Fruit fly (Drosophila melanogaster) whole organism, embryonic: ENCODE measurements around the gene pim.

Experiments used
- Asciz ChIP-seq: fragments of 200-800 bp; sonication (Bioruptor generic); optimal IDR thresholded peaks from 2 replicates; lab custom pipeline; 2017; ENCODE audit warnings: missing biosample characterization, mild to moderate bottlenecking, missing genetic modification characterization, missing genetic modification reagents
- C15 ChIP-seq: fragments of 200-800 bp; sonication (Bioruptor generic); IDR thresholded peaks from 3 replicates; pipeline ENCODE4 v1.3.6; 2022; ENCODE audit warnings: missing biosample characterization, missing genetic modification characterization
- CG10979 ChIP-seq: fragments of 200-800 bp; sonication (Bioruptor generic); optimal IDR thresholded peaks from 2 replicates; lab custom pipeline; 2018; ENCODE audit warnings: missing biosample characterization, mild to moderate bottlenecking, missing genetic modification characterization, moderate library complexity
- CG11695 ChIP-seq: fragments of 200-800 bp; sonication (Bioruptor generic); IDR thresholded peaks from 3 replicates; pipeline ENCODE4 v1.3.6; 2022; ENCODE audit warnings: missing biosample characterization, missing genetic modification characterization
- CG12071 ChIP-seq: fragments of 200-800 bp; sonication (Bioruptor generic); optimal IDR thresholded peaks from 3 replicates; lab custom pipeline; 2018; ENCODE audit warnings: missing biosample characterization, mild to moderate bottlenecking, missing genetic modification characterization
- CG12744 ChIP-seq: fragments of 200-800 bp; sonication (Bioruptor generic); optimal IDR thresholded peaks from 2 replicates; lab custom pipeline; 2016; ENCODE audit warnings: missing biosample characterization, missing genetic modification characterization
- CG12769 ChIP-seq: fragments of 200-800 bp; sonication (Bioruptor generic); optimal IDR thresholded peaks from 2 replicates; lab custom pipeline; 2019; ENCODE audit warnings: missing biosample characterization, mild to moderate bottlenecking, missing genetic modification characterization, moderate library complexity
- CG17359 ChIP-seq: fragments of 200-800 bp; sonication (Bioruptor generic); optimal IDR thresholded peaks from 3 replicates; lab custom pipeline; 2018; ENCODE audit warnings: missing biosample characterization, mild to moderate bottlenecking, missing genetic modification characterization, moderate library complexity
- CG18619 ChIP-seq: fragments of 200-800 bp; sonication (Bioruptor generic); optimal IDR thresholded peaks from 3 replicates; lab custom pipeline; 2017; ENCODE audit warnings: missing biosample characterization, mild to moderate bottlenecking, missing genetic modification characterization
- CG31388 ChIP-seq: fragments of 200-800 bp; sonication (Bioruptor generic); optimal IDR thresholded peaks from 2 replicates; lab custom pipeline; 2016; ENCODE audit warnings: missing biosample characterization, missing genetic modification characterization
- CG31441 ChIP-seq: fragments of 200-800 bp; sonication (Bioruptor generic); IDR thresholded peaks from 2 replicates; pipeline ENCODE4 v1.3.6; 2022; ENCODE audit warnings: missing biosample characterization, missing genetic modification characterization
- CG4617 ChIP-seq: fragments of 200-800 bp; sonication (Bioruptor generic); optimal IDR thresholded peaks from 3 replicates; lab custom pipeline; 2016; ENCODE audit warnings: missing biosample characterization, missing genetic modification characterization, borderline replicate concordance
- CG7372 ChIP-seq: fragments of 200-800 bp; sonication (Bioruptor generic); IDR thresholded peaks from 2 replicates; pipeline ENCODE4 v1.3.6; 2022; ENCODE audit warnings: missing biosample characterization, missing genetic modification characterization
- CG9609 ChIP-seq: fragments of 200-800 bp; sonication (Bioruptor generic); optimal IDR thresholded peaks from 3 replicates; lab custom pipeline; 2016; ENCODE audit warnings: missing biosample characterization, missing genetic modification characterization
- CG9727 ChIP-seq: fragments of 200-800 bp; sonication (Bioruptor generic); optimal IDR thresholded peaks from 3 replicates; lab custom pipeline; 2017; ENCODE audit warnings: missing biosample characterization, mild to moderate bottlenecking, missing genetic modification characterization
- CHES-1-like ChIP-seq: fragments of 200-800 bp; sonication (Bioruptor generic); optimal IDR thresholded peaks from 2 replicates; lab custom pipeline; 2016; ENCODE audit warnings: missing biosample characterization, missing genetic modification characterization
- Doc3 ChIP-seq: fragments of 200-800 bp; sonication (Bioruptor generic); IDR thresholded peaks from 3 replicates; pipeline ENCODE4 v1.3.6; 2022; ENCODE audit warnings: missing biosample characterization, missing genetic modification characterization; ENCODE audit not compliant: partially characterized antibody
- H2.0 ChIP-seq: fragments of 200-800 bp; sonication (Bioruptor generic); IDR thresholded peaks from 2 replicates; pipeline ENCODE4 v1.3.6; 2022; ENCODE audit warnings: missing biosample characterization, missing genetic modification characterization
- HLH54F ChIP-seq: fragments of 200-800 bp; sonication (Bioruptor generic); optimal IDR thresholded peaks from 3 replicates; lab custom pipeline; 2016; ENCODE audit warnings: missing biosample characterization, missing genetic modification characterization
- Jarid2 ChIP-seq: fragments of 200-800 bp; sonication (Bioruptor generic); optimal IDR thresholded peaks from 3 replicates; lab custom pipeline; 2017; ENCODE audit warnings: mild to moderate bottlenecking, missing biosample characterization, missing genetic modification reagents, missing genetic modification characterization
- Lpt ChIP-seq: fragments of >200 bp; optimal IDR thresholded peaks from 2 replicates; lab custom pipeline; 2018; ENCODE audit warnings: missing biosample characterization, missing genetic modification characterization
- Med ChIP-seq: fragments of 200-800 bp; sonication (Bioruptor generic); peaks from one replicate; lab custom pipeline; 2016; ENCODE audit warnings: missing biosample characterization, missing genetic modification characterization, mild to moderate bottlenecking, inconsistent platforms, moderate library complexity
- Meics ChIP-seq: fragments of 200-800 bp; sonication (Bioruptor generic); optimal IDR thresholded peaks from 2 replicates; lab custom pipeline; 2017; ENCODE audit warnings: missing biosample characterization, mild to moderate bottlenecking, missing genetic modification characterization
- NFAT ChIP-seq: fragments of 200-800 bp; sonication (Bioruptor generic); IDR thresholded peaks from 2 replicates; pipeline ENCODE4 v1.3.6; 2022; ENCODE audit warnings: missing biosample characterization, missing genetic modification characterization
- NK7.1 ChIP-seq: fragments of 200-800 bp; sonication (Bioruptor generic); optimal IDR thresholded peaks from 3 replicates; lab custom pipeline; 2016; ENCODE audit warnings: missing biosample characterization, missing genetic modification characterization
- Rfx ChIP-seq: fragments of 200-800 bp; sonication (Bioruptor generic); IDR thresholded peaks from 2 replicates; pipeline ENCODE4 v1.3.6; 2022; ENCODE audit warnings: missing biosample characterization, missing genetic modification characterization
- Tbp ChIP-seq: fragments of >200 bp; optimal IDR thresholded peaks from 2 replicates; lab custom pipeline; 2018; ENCODE audit warnings: missing biosample characterization, missing genetic modification characterization
- caup ChIP-seq: fragments of 200-800 bp; sonication (Bioruptor generic); optimal IDR thresholded peaks from 3 replicates; lab custom pipeline; 2017; ENCODE audit warnings: missing biosample characterization, mild to moderate bottlenecking, missing genetic modification characterization, moderate library complexity; ENCODE audit not compliant: severe bottlenecking
- chn ChIP-seq: fragments of 200-800 bp; sonication (Bioruptor generic); optimal IDR thresholded peaks from 2 replicates; lab custom pipeline; 2016; ENCODE audit warnings: missing biosample characterization, missing genetic modification characterization
- dpn ChIP-seq, 2 experiments: fragments of 200-800 bp; sonication (Bioruptor generic); optimal IDR thresholded peaks; 3 replicates each; lab custom pipeline; 2016; ENCODE audit warnings: missing biosample characterization in 2 of 2, missing genetic modification characterization in 2 of 2
- esg ChIP-seq: fragments of 200-800 bp; sonication (Bioruptor generic); conservative IDR thresholded peaks from 2 replicates; pipeline ENCODE4 v1.3.6; 2022; ENCODE audit warnings: missing biosample characterization, missing genetic modification characterization
- fru ChIP-seq: fragments of >200 bp; optimal IDR thresholded peaks from 2 replicates; lab custom pipeline; 2017
- gcm ChIP-seq: fragments of 200-800 bp; sonication (Bioruptor generic); optimal IDR thresholded peaks from 2 replicates; lab custom pipeline; 2019; ENCODE audit warnings: missing biosample characterization, mild to moderate bottlenecking, missing genetic modification characterization, moderate library complexity
- grau ChIP-seq: fragments of 200-800 bp; optimal IDR thresholded peaks from 3 replicates; lab custom pipeline; 2019; ENCODE audit warnings: missing biosample characterization, mild to moderate bottlenecking, missing genetic modification characterization, moderate library complexity
- grn ChIP-seq: fragments of 200-800 bp; sonication (Bioruptor generic); optimal IDR thresholded peaks from 3 replicates; lab custom pipeline; 2017; ENCODE audit warnings: missing biosample characterization, missing genetic modification characterization
- inv ChIP-seq: fragments of 200-800 bp; sonication (Bioruptor generic); IDR thresholded peaks from 2 replicates; pipeline ENCODE4 v1.3.6; 2022; ENCODE audit warnings: missing biosample characterization, missing genetic modification characterization; ENCODE audit not compliant: partially characterized antibody
- ken ChIP-seq: fragments of 200-800 bp; sonication (Bioruptor generic); IDR thresholded peaks from 3 replicates; pipeline ENCODE4 v1.3.6; 2022; ENCODE audit warnings: missing biosample characterization, missing genetic modification characterization
- klu ChIP-seq: fragments of 200-800 bp; sonication (Bioruptor generic); IDR thresholded peaks from 2 replicates; pipeline ENCODE4 v1.3.6; 2022; ENCODE audit warnings: missing biosample characterization, missing genetic modification characterization
- nmo ChIP-seq: fragments of 200-800 bp; sonication (Bioruptor generic); optimal IDR thresholded peaks from 2 replicates; lab custom pipeline; 2018; ENCODE audit warnings: missing biosample characterization, mild to moderate bottlenecking, missing genetic modification characterization, moderate library complexity
- peb ChIP-seq: fragments of 200-800 bp; sonication (Bioruptor generic); IDR thresholded peaks from 2 replicates; pipeline ENCODE4 v1.3.6; 2022; ENCODE audit warnings: missing biosample characterization, missing genetic modification characterization
- pho ChIP-seq: fragments of 200-800 bp; sonication (Bioruptor generic); optimal IDR thresholded peaks from 2 replicates; lab custom pipeline; 2016; ENCODE audit warnings: missing biosample characterization, missing genetic modification characterization
- pnt ChIP-seq: fragments of 200-800 bp; sonication (Bioruptor generic); optimal IDR thresholded peaks from 3 replicates; lab custom pipeline; 2016; ENCODE audit warnings: missing biosample characterization, missing genetic modification characterization
- pros ChIP-seq: fragments of 200-800 bp; sonication (Bioruptor generic); optimal IDR thresholded peaks from 3 replicates; lab custom pipeline; 2019; ENCODE audit warnings: missing biosample characterization, mild to moderate bottlenecking, missing genetic modification characterization, moderate library complexity
- pum ChIP-seq: fragments of 200-800 bp; sonication (Bioruptor generic); optimal IDR thresholded peaks from 2 replicates; lab custom pipeline; 2016; ENCODE audit warnings: missing biosample characterization, missing genetic modification characterization
- ro ChIP-seq: fragments of 200-800 bp; sonication (Bioruptor generic); IDR thresholded peaks from 2 replicates; pipeline ENCODE4 v1.3.6; 2022; ENCODE audit warnings: missing biosample characterization, missing genetic modification characterization
- row ChIP-seq: fragments of 200-800 bp; sonication (Bioruptor generic); IDR thresholded peaks from 3 replicates; pipeline ENCODE4 v1.3.6; 2022; ENCODE audit warnings: missing biosample characterization, missing genetic modification characterization
- sc ChIP-seq, 3 experiments: fragments of >200 bp in 2 of 3; fragments of 200-800 bp in 1 of 3; sonication (Bioruptor generic) in 1 of 3; optimal IDR thresholded peaks; 2 replicates in 2 of 3; 3 replicates in 1 of 3; lab custom pipeline; 2017; ENCODE audit warnings: mild to moderate bottlenecking in 1 of 3, missing biosample characterization in 1 of 3, missing genetic modification characterization in 1 of 3, missing genetic modification reagents in 1 of 3
- seq ChIP-seq: fragments of 200-800 bp; sonication (Bioruptor generic); IDR thresholded peaks from 2 replicates; pipeline ENCODE4 v1.3.6; 2022; ENCODE audit warnings: missing biosample characterization, missing genetic modification characterization
- sna ChIP-seq: fragments of 200-800 bp; sonication (Bioruptor generic); IDR thresholded peaks from 2 replicates; pipeline ENCODE4 v1.3.6; 2022; ENCODE audit warnings: missing biosample characterization, missing genetic modification characterization; ENCODE audit not compliant: partially characterized antibody
- vfl ChIP-seq: fragments of 200-800 bp; sonication (Bioruptor generic); optimal IDR thresholded peaks from 2 replicates; lab custom pipeline; 2016; ENCODE audit warnings: missing biosample characterization, missing genetic modification characterization
- z ChIP-seq: fragments of 200-800 bp; sonication (Bioruptor generic); IDR thresholded peaks from 3 replicates; pipeline ENCODE4 v1.3.6; 2022; ENCODE audit warnings: missing biosample characterization, missing genetic modification characterization

pim gene

dm6 chr2L:10386208-10386805 is 23.5 kb downstream of the pim start, which contains the start of the genes Cdk1 and mRpS7 (continued):
- TF ChIP-seq nmo (GFP tag; lab: Kevin White, UChicago) (peak; percentile 92), CG11695 (GFP tag; lab: Robert Waterston, UW) (peak; percentile 70), Asciz (no peak), z (GFP tag; lab: Robert Waterston, UW) (no peak), caup (GFP tag; lab: Kevin White, UChicago) (peak; percentile 52), pum (GFP tag; lab: Kevin White, UChicago) (peak; percentile 56), CG12071 (GFP tag; lab: Kevin White, UChicago) (no peak), CG9609 (peak; percentile 53), CG7372 (GFP tag; lab: Robert Waterston, UW) (peak; percentile 65), CG31441 (peak; percentile 85), inv (GFP tag; lab: Robert Waterston, UW) (no peak), fru (no peak), Meics (GFP tag; lab: Kevin White, UChicago) (peak; percentile 79), CG9727 (peak; percentile 77), CG4617 (peak; percentile 23), grau (tag; lab: Kevin White, UChicago) (peak; percentile 81), CG18619 (GFP tag; lab: Kevin White, UChicago) (peak; percentile 72), row (GFP tag; lab: Robert Waterston, UW) (peak; percentile 81), pnt (GFP tag; lab: Kevin White, UChicago) (peak; percentile 57), Doc3 (GFP tag; lab: Robert Waterston, UW) (no peak), CG12744 (GFP tag; lab: Kevin White, UChicago) (peak; percentile 30), pho (peak; percentile 63), CG12769 (no peak), Jarid2 (GFP tag; lab: Kevin White, UChicago) (no peak), gcm (GFP tag; lab: Kevin White, UChicago) (peak; percentile 66), Rfx (GFP tag; lab: Robert Waterston, UW) (peak; percentile 70), NK7.1 (GFP tag; lab: Kevin White, UChicago) (no peak), Tbp (GFP tag; lab: Kevin White, UChicago) (no peak), NFAT (GFP tag; lab: Robert Waterston, UW) (no peak), vfl (GFP tag; lab: Kevin White, UChicago) (no peak), CG31388 (GFP tag; lab: Kevin White, UChicago) (peak; percentile 23), CHES-1-like (GFP tag; lab: Kevin White, UChicago) (peak; percentile 47), sna (GFP tag; lab: Robert Waterston, UW) (no peak), klu (GFP tag; lab: Robert Waterston, UW) (no peak; the same call in 1 of the 2 replicates), grn (GFP tag; lab: Kevin White, UChicago) (no peak), sc (optimal IDR thresholded peaks at IDR 0.05; lab: Kevin White, UChicago) (no peak), sc (GFP tag; optimal IDR thresholded peaks at IDR 0.05; lab: Kevin White, UChicago) (peak; percentile 36), pros (GFP tag; lab: Kevin White, UChicago) (no peak), C15 (no peak), Lpt (GFP tag; lab: Kevin White, UChicago) (no peak), HLH54F (peak; percentile 64), Med (peak; percentile 86), ro (no peak), esg (GFP tag; lab: Robert Waterston, UW) (peak; percentile 66), ken (peak; percentile 66; the same call in 2 of the 3 replicates), H2.0 (GFP tag; lab: Robert Waterston, UW) (peak; percentile 76), peb (GFP tag; lab: Robert Waterston, UW) (no peak), dpn (GFP tag; optimal IDR thresholded peaks at IDR 0.05; lab: Kevin White, UChicago) (peak; percentile 29 to 62), seq (GFP tag; lab: Robert Waterston, UW) (no peak), chn (peak; percentile 44), CG10979 (peak; percentile 70), CG17359 (tag; lab: Kevin White, UChicago) (peak; percentile 66)
